Fruit fly (Drosophila melanogaster) whole organism, embryonic: ENCODE data around the gene CG11560.
A peak's percentile ranks its signal among the peaks of the same experiment; 100 is the strongest.

Source experiments
- Atf-2 ChIP-seq: fragments of 200-800 bp; sonication (Bioruptor generic); optimal IDR thresholded peaks from 2 replicates; lab custom pipeline; 2016; ENCODE audit warnings: missing biosample characterization, missing genetic modification characterization
- Atf6 ChIP-seq: fragments of 200-800 bp; sonication (Bioruptor generic); IDR thresholded peaks from 2 replicates; pipeline ENCODE4 v1.3.6; 2022; ENCODE audit warnings: missing biosample characterization, missing genetic modification characterization
- Blimp-1 ChIP-seq: fragments of 200-800 bp; sonication (Bioruptor generic); optimal IDR thresholded peaks from 3 replicates; lab custom pipeline; 2018; ENCODE audit warnings: missing biosample characterization, missing genetic modification characterization, mild to moderate bottlenecking, moderate library complexity, missing genetic modification reagents
- CG10979 ChIP-seq: fragments of 200-800 bp; sonication (Bioruptor generic); optimal IDR thresholded peaks from 2 replicates; lab custom pipeline; 2018; ENCODE audit warnings: missing biosample characterization, mild to moderate bottlenecking, missing genetic modification characterization, moderate library complexity
- CG11093 ChIP-seq: fragments of 200-800 bp; sonication (Bioruptor generic); IDR thresholded peaks from 3 replicates; pipeline ENCODE4 v1.3.6; 2022; ENCODE audit warnings: missing biosample characterization, missing genetic modification characterization
- CG14710 ChIP-seq: fragments of 200-800 bp; sonication (Bioruptor generic); optimal IDR thresholded peaks from 3 replicates; lab custom pipeline; 2019; ENCODE audit warnings: missing biosample characterization, mild to moderate bottlenecking, missing genetic modification characterization, moderate library complexity
- CG15479 ChIP-seq: fragments of 200-800 bp; sonication (Bioruptor generic); optimal IDR thresholded peaks from 3 replicates; lab custom pipeline; 2019; ENCODE audit warnings: missing biosample characterization, mild to moderate bottlenecking, missing genetic modification characterization, moderate library complexity
- CG15601 ChIP-seq: fragments of 200-800 bp; sonication (Bioruptor generic); optimal IDR thresholded peaks from 3 replicates; lab custom pipeline; 2019; ENCODE audit warnings: missing biosample characterization, mild to moderate bottlenecking, missing genetic modification characterization, moderate library complexity
- CG17359 ChIP-seq: fragments of 200-800 bp; sonication (Bioruptor generic); optimal IDR thresholded peaks from 3 replicates; lab custom pipeline; 2018; ENCODE audit warnings: missing biosample characterization, mild to moderate bottlenecking, missing genetic modification characterization, moderate library complexity
- CG18599 ChIP-seq: fragments of 200-800 bp; sonication (Bioruptor generic); optimal IDR thresholded peaks from 3 replicates; lab custom pipeline; 2017; ENCODE audit warnings: missing biosample characterization, missing genetic modification characterization, mild to moderate bottlenecking, moderate library complexity, missing genetic modification reagents
- CG2712 ChIP-seq: fragments of 200-800 bp; optimal IDR thresholded peaks from 3 replicates; lab custom pipeline; 2019; ENCODE audit warnings: missing biosample characterization, mild to moderate bottlenecking, missing genetic modification characterization, moderate library complexity
- CG34224 ChIP-seq: fragments of 200-800 bp; sonication (Bioruptor generic); IDR thresholded peaks from 3 replicates; pipeline ENCODE4 v1.3.6; 2022; ENCODE audit warnings: missing biosample characterization, missing genetic modification characterization; ENCODE audit not compliant: partially characterized antibody
- CG34376 ChIP-seq: fragments of 200-800 bp; sonication (Bioruptor generic); optimal IDR thresholded peaks from 2 replicates; lab custom pipeline; 2018; ENCODE audit warnings: missing biosample characterization, mild to moderate bottlenecking, missing genetic modification characterization
- CG3726 ChIP-seq: fragments of 200-800 bp; sonication (Bioruptor generic); IDR thresholded peaks from 3 replicates; pipeline ENCODE4, ENCODE4 v1.3.6; 2022; ENCODE audit warnings: missing biosample characterization, missing genetic modification characterization
- CG4404 ChIP-seq: fragments of 200-800 bp; sonication (Bioruptor generic); IDR thresholded peaks from 2 replicates; pipeline ENCODE4 v1.3.6; 2022; ENCODE audit warnings: missing biosample characterization, missing genetic modification characterization
- CG4424 ChIP-seq: fragments of 200-800 bp; sonication (Bioruptor generic); optimal IDR thresholded peaks from 3 replicates; lab custom pipeline; 2016; ENCODE audit warnings: missing biosample characterization, missing genetic modification characterization
- CG4617 ChIP-seq: fragments of 200-800 bp; sonication (Bioruptor generic); optimal IDR thresholded peaks from 3 replicates; lab custom pipeline; 2016; ENCODE audit warnings: missing biosample characterization, missing genetic modification characterization, borderline replicate concordance
- CG6272 ChIP-seq: fragments of 200-800 bp; sonication (Bioruptor generic); IDR thresholded peaks from 2 replicates; pipeline ENCODE4 v1.3.6; 2022; ENCODE audit warnings: missing biosample characterization, missing genetic modification characterization
- CG6854 ChIP-seq: fragments of 200-800 bp; sonication (Bioruptor generic); optimal IDR thresholded peaks from 3 replicates; lab custom pipeline; 2017; ENCODE audit warnings: missing biosample characterization, mild to moderate bottlenecking, missing genetic modification characterization
- CG7963 ChIP-seq: fragments of 200-800 bp; sonication (Bioruptor generic); IDR thresholded peaks from 3 replicates; pipeline ENCODE4 v1.3.6; 2022; ENCODE audit warnings: missing biosample characterization, missing genetic modification characterization; ENCODE audit not compliant: partially characterized antibody
- CG9797 ChIP-seq: fragments of 200-800 bp; sonication (Bioruptor generic); optimal IDR thresholded peaks from 3 replicates; lab custom pipeline; 2018; ENCODE audit warnings: missing biosample characterization, mild to moderate bottlenecking, missing genetic modification characterization
- Dek ChIP-seq: fragments of 200-800 bp; sonication (Bioruptor generic); optimal IDR thresholded peaks from 3 replicates; lab custom pipeline; 2019; ENCODE audit warnings: missing biosample characterization, mild to moderate bottlenecking, missing genetic modification characterization, moderate library complexity
- Drgx ChIP-seq: fragments of 200-800 bp; sonication (Bioruptor generic); IDR thresholded peaks from 2 replicates; pipeline ENCODE4 v1.3.6; 2022; ENCODE audit warnings: missing biosample characterization, missing genetic modification characterization
- GATAe ChIP-seq: fragments of 200-800 bp; sonication (Bioruptor generic); conservative IDR thresholded peaks from 2 replicates; pipeline ENCODE4 v1.3.6; 2022; ENCODE audit warnings: missing biosample characterization, missing genetic modification characterization
- HmgZ ChIP-seq: fragments of 200-800 bp; sonication (Bioruptor generic); optimal IDR thresholded peaks from 2 replicates; lab custom pipeline; 2018; ENCODE audit warnings: missing biosample characterization, mild to moderate bottlenecking, missing genetic modification characterization
- Mrtf ChIP-seq: fragments of 200-800 bp; sonication (Bioruptor generic); IDR thresholded peaks from 3 replicates; pipeline ENCODE4 v1.3.6; 2022; ENCODE audit warnings: missing biosample characterization, missing genetic modification characterization
- Nf-YA ChIP-seq: fragments of 200-800 bp; sonication (Bioruptor generic); IDR thresholded peaks from 2 replicates; pipeline ENCODE4 v1.3.6; 2022; ENCODE audit warnings: missing biosample characterization, missing genetic modification characterization
- Nf-YB ChIP-seq: fragments of 200-800 bp; sonication (Bioruptor generic); optimal IDR thresholded peaks from 3 replicates; lab custom pipeline; 2019; ENCODE audit warnings: missing biosample characterization, mild to moderate bottlenecking, missing genetic modification characterization, moderate library complexity
- Sin3A ChIP-seq: fragments of >200 bp; optimal IDR thresholded peaks from 2 replicates; lab custom pipeline; 2018
- Trl ChIP-seq, 3 experiments: fragments of >200 bp in 2 of 3; fragments of 200-800 bp in 1 of 3; sonication (Bioruptor generic) in 1 of 3; optimal IDR thresholded peaks; 2 replicates in 1 of 3; 3 replicates in 2 of 3; lab custom pipeline; 2016 to 2017; ENCODE audit warnings: missing biosample characterization in 1 of 3, missing genetic modification characterization in 1 of 3
- abd-A ChIP-seq: fragments of 200-800 bp; sonication (Bioruptor generic); optimal IDR thresholded peaks from 3 replicates; lab custom pipeline; 2019; ENCODE audit warnings: missing biosample characterization, mild to moderate bottlenecking, missing genetic modification characterization, moderate library complexity
- bigmax ChIP-seq: fragments of 200-800 bp; sonication (Bioruptor generic); optimal IDR thresholded peaks from 2 replicates; lab custom pipeline; 2018; ENCODE audit warnings: missing biosample characterization, mild to moderate bottlenecking, missing genetic modification characterization
- ci ChIP-seq: fragments of 200-800 bp; sonication (Bioruptor generic); IDR thresholded peaks from 3 replicates; pipeline ENCODE4 v1.3.6; 2022; ENCODE audit warnings: missing biosample characterization, missing genetic modification characterization
- dati ChIP-seq: fragments of 200-800 bp; sonication (Bioruptor generic); IDR thresholded peaks from 2 replicates; pipeline ENCODE4 v1.3.6; 2022; ENCODE audit warnings: missing biosample characterization, missing genetic modification characterization
- gem ChIP-seq: fragments of 200-800 bp; sonication (Bioruptor generic); optimal IDR thresholded peaks from 2 replicates; lab custom pipeline; 2019; ENCODE audit warnings: missing biosample characterization, mild to moderate bottlenecking, missing genetic modification characterization, moderate library complexity
- her ChIP-seq: fragments of 200-800 bp; sonication (Bioruptor generic); optimal IDR thresholded peaks from 2 replicates; lab custom pipeline; 2016; ENCODE audit warnings: missing biosample characterization, missing genetic modification characterization
- jing ChIP-seq: fragments of 200-800 bp; sonication (Bioruptor generic); optimal IDR thresholded peaks from 2 replicates; lab custom pipeline; 2018; ENCODE audit warnings: missing biosample characterization, mild to moderate bottlenecking, missing genetic modification characterization
- klu ChIP-seq: fragments of 200-800 bp; sonication (Bioruptor generic); IDR thresholded peaks from 2 replicates; pipeline ENCODE4 v1.3.6; 2022; ENCODE audit warnings: missing biosample characterization, missing genetic modification characterization
- nom ChIP-seq: fragments of 200-800 bp; sonication (Bioruptor generic); optimal IDR thresholded peaks from 2 replicates; lab custom pipeline; 2017; ENCODE audit warnings: missing biosample characterization, missing genetic modification characterization, mild to moderate bottlenecking, moderate library complexity, missing genetic modification reagents
- phol ChIP-seq: fragments of 200-800 bp; sonication (Bioruptor generic); optimal IDR thresholded peaks from 3 replicates; lab custom pipeline; 2018; ENCODE audit warnings: missing biosample characterization, mild to moderate bottlenecking, missing genetic modification characterization, moderate library complexity
- pita ChIP-seq: fragments of 200-800 bp; sonication (Bioruptor generic); optimal IDR thresholded peaks from 2 replicates; lab custom pipeline; 2017; ENCODE audit warnings: missing biosample characterization, mild to moderate bottlenecking, missing genetic modification characterization
- prd ChIP-seq, 3 experiments: fragments of >200 bp in 2 of 3; fragments of 200-800 bp in 1 of 3; sonication (Bioruptor generic) in 1 of 3; optimal IDR thresholded peaks in 2 of 3; IDR thresholded peaks in 1 of 3; 2 replicates in 2 of 3; 3 replicates in 1 of 3; pipeline versions ENCODE4 v1.3.6 to Lab custom; 2017 to 2022; ENCODE audit warnings: missing biosample characterization in 1 of 3, missing genetic modification characterization in 1 of 3
- psq ChIP-seq: fragments of 200-800 bp; sonication (Bioruptor generic); optimal IDR thresholded peaks from 2 replicates; lab custom pipeline; 2017; ENCODE audit warnings: missing biosample characterization, missing genetic modification characterization
- sens ChIP-seq: fragments of 200-800 bp; sonication (Bioruptor generic); peaks from one replicate; lab custom pipeline; 2016; ENCODE audit warnings: missing biosample characterization, missing genetic modification characterization
- slou ChIP-seq: fragments of 200-800 bp; sonication (Bioruptor generic); optimal IDR thresholded peaks from 3 replicates; lab custom pipeline; 2016; ENCODE audit warnings: missing biosample characterization, missing genetic modification characterization
- zen ChIP-seq: fragments of 200-800 bp; sonication (Bioruptor generic); optimal IDR thresholded peaks from 3 replicates; lab custom pipeline; 2018; ENCODE audit warnings: missing biosample characterization, mild to moderate bottlenecking, missing genetic modification characterization, moderate library complexity
- zf30C ChIP-seq: fragments of 200-800 bp; sonication (Bioruptor generic); optimal IDR thresholded peaks from 3 replicates; lab custom pipeline; 2018; ENCODE audit warnings: missing biosample characterization, mild to moderate bottlenecking, missing genetic modification characterization

The CG11560 gene

DNA sequence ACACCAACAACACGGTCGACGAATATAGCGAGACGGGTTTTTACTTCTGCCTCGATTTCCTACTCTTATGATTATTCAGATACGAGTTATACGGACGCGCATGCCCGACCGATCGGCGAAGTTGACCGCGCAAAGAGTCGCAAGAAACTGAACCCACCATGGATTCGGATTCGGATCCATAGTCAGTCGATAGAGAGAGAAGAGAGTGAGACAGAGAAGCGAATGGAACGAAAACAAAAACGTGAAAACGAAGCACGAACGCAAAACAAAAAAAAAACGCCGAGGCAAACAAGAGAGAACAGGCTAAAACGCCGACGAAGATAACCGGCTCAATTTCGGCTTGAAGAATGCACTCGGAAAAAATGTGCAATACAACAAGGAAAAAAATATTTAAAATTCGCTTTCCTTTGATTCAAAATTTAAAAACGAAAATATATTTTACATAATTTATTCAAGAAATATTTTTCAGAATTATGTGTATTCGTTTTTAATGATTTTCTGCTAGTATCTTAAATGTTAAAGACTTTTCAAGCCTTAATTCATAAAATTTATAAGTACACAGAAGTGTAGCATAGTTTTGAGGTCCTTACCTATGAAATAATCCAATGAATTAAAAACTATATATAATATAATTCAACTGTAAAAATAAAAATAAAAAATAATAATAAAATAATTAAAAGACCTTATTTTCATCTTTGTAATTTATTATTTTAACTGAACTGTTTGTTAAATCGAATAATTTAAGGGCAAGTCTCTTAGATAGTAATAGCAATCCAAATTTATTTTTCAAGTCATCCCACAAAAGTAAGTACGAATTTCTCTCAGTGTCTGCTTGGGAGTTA, 37.9 kb upstream of the CG11560 start, which contains the start of gene Sema5c (continued):
- TF ChIP-seq Nf-YB = peak; percentile 70
- TF ChIP-seq CG3726 = no peak
- TF ChIP-seq HmgZ (tag; lab: Kevin White, UChicago) = peak; percentile 38
- peak; percentile 98 for TF ChIP-seq psq (GFP tag; lab: Kevin White, UChicago)
- TF ChIP-seq jing (GFP tag; lab: Kevin White, UChicago) = no peak
- TF ChIP-seq ci = peak; percentile 75
- 0 out of 2 replicates have a peak, but pooled peaks have one; percentile 16 for TF ChIP-seq GATAe
- peak; percentile 15 for TF ChIP-seq bigmax
- peak; percentile 48 for TF ChIP-seq nom (GFP tag; lab: Kevin White, UChicago)
- no peak for TF ChIP-seq prd (optimal IDR thresholded peaks at IDR 0.05; lab: Kevin White, UChicago)
- TF ChIP-seq prd (GFP tag; IDR thresholded peaks at IDR 0.05; lab: Robert Waterston, UW) = peak; percentile 67; the same call in 1 of the 3 replicates
- no peak for TF ChIP-seq Sin3A
- TF ChIP-seq CG6854 = peak; percentile 49
- TF ChIP-seq CG15601 (tag; lab: Kevin White, UChicago) = peak; percentile 37
- peak; percentile 49 for TF ChIP-seq Dek (tag; lab: Kevin White, UChicago)
- TF ChIP-seq zf30C = peak; percentile 85
- no peak for TF ChIP-seq pita (GFP tag; lab: Kevin White, UChicago)
- peak; percentile 90 for TF ChIP-seq sens (GFP tag; lab: Kevin White, UChicago)
- no peak for TF ChIP-seq CG9797 (GFP tag; lab: Kevin White, UChicago)
- peak; percentile 83 for TF ChIP-seq CG15479 (GFP tag; lab: Kevin White, UChicago)
- TF ChIP-seq CG7963 = no peak
- peak; percentile 51; the same call in 1 of the 3 replicates for TF ChIP-seq Mrtf (GFP tag; lab: Robert Waterston, UW)
- peak; percentile 6 for TF ChIP-seq her (GFP tag; lab: Kevin White, UChicago)
- TF ChIP-seq Trl (optimal IDR thresholded peaks at IDR 0.05; lab: Kevin White, UChicago) = peak; percentile 56 to 70
- TF ChIP-seq Trl (GFP tag; optimal IDR thresholded peaks at IDR 0.05; lab: Kevin White, UChicago) = peak; percentile 26
- TF ChIP-seq CG18599 (GFP tag; lab: Kevin White, UChicago) = peak; percentile 48
- TF ChIP-seq CG4404 (GFP tag; lab: Robert Waterston, UW) = peak; percentile 66
- peak; percentile 50; the same call in 1 of the 2 replicates for TF ChIP-seq Atf6 (GFP tag; lab: Robert Waterston, UW)
- TF ChIP-seq CG17359 = peak; percentile 56
- TF ChIP-seq zen = peak; percentile 43
- TF ChIP-seq klu = peak; percentile 45; the same call in 1 of the 2 replicates
- peak; percentile 74 for TF ChIP-seq CG4424 (GFP tag; lab: Kevin White, UChicago)
- peak; percentile 85 for TF ChIP-seq CG2712 (tag; lab: Kevin White, UChicago)
- no peak for TF ChIP-seq dati
- 0 out of 2 replicates have a peak, but pooled peaks have one; percentile 17 for TF ChIP-seq CG6272 (GFP tag; lab: Robert Waterston, UW)
- peak; percentile 43 for TF ChIP-seq abd-A (tag; lab: Kevin White, UChicago)
- TF ChIP-seq CG34224 (GFP tag; lab: Robert Waterston, UW) = 0 out of 3 replicates have a peak, but pooled peaks have one; percentile 36
- peak; percentile 33 for TF ChIP-seq Atf-2 (GFP tag; lab: Kevin White, UChicago)
- TF ChIP-seq Blimp-1 (GFP tag; lab: Kevin White, UChicago) = peak; percentile 54
- TF ChIP-seq CG4617 = no peak
- no peak for TF ChIP-seq Nf-YA (GFP tag; lab: Robert Waterston, UW)
- peak; percentile 82 for TF ChIP-seq CG14710 (tag; lab: Kevin White, UChicago)
- 0 out of 3 replicates have a peak, but pooled peaks have one; percentile 39 for TF ChIP-seq CG11093
- peak; percentile 83 for TF ChIP-seq CG10979 (tag; lab: Kevin White, UChicago)
- no peak for TF ChIP-seq slou (GFP tag; lab: Kevin White, UChicago)
- TF ChIP-seq gem (tag; lab: Kevin White, UChicago) = peak; percentile 87
- peak; percentile 83 for TF ChIP-seq phol (tag; lab: Kevin White, UChicago)
- TF ChIP-seq Drgx (GFP tag; lab: Robert Waterston, UW) = peak; percentile 52; the same call in 1 of the 2 replicates
- TF ChIP-seq CG34376 (GFP tag; lab: Kevin White, UChicago) = peak; percentile 66
